Worm (Caenorhabditis elegans): ENCODE results near the gene Y82E9BR.9.

Gene Y82E9BR.9

ce11 chrIII:1399670-1400069, 40.1 kb upstream of the Y82E9BR.9 start, which contains the start of gene pals-16:
TSS of gene pals-16 (plus strand) at chrIII:1399970.
- TF ChIP-seq zip-11 (GFP tag; IDR thresholded peaks at IDR 0.05) (no peak), zip-2 (tag; optimal IDR thresholded peaks at IDR 0.05) (no peak), skn-1 (tag; optimal IDR thresholded peaks at IDR 0.05) (no peak), nhr-11 (tag; optimal IDR thresholded peaks at IDR 0.05) (no peak), daf-8 (GFP tag; IDR thresholded peaks at IDR 0.05) (no peak), pqm-1 (tag; optimal IDR thresholded peaks at IDR 0.05) (no peak), jun-1 (tag; optimal IDR thresholded peaks at IDR 0.05) (no peak), lin-15B (tag; optimal IDR thresholded peaks at IDR 0.05) (no peak), nhr-111 (GFP tag; optimal IDR thresholded peaks at IDR 0.05) (no peak), ceh-44 (GFP tag; IDR thresholded peaks at IDR 0.05) (no peak), ceh-82 (tag; optimal IDR thresholded peaks at IDR 0.05) (no peak), unc-62 (GFP tag; optimal IDR thresholded peaks at IDR 0.05 in 1 of 2) (no peak), unc-62 (tag; optimal IDR thresholded peaks at IDR 0.05) (no peak), unc-130 (GFP tag; optimal IDR thresholded peaks at IDR 0.05) (no peak), nhr-77 (tag; optimal IDR thresholded peaks at IDR 0.05) (no peak)

- TF ChIP-seq mes-2 (tag; optimal IDR thresholded peaks at IDR 0.05; ENCODE audit: poor library complexity, severe bottlenecking) (no peak), pqm-1 (tag; optimal IDR thresholded peaks at IDR 0.05) (peak; percentile 86), unc-130 (GFP tag; optimal IDR thresholded peaks at IDR 0.05) (no peak), lin-13 (GFP tag; optimal IDR thresholded peaks at IDR 0.05) (no peak), T20F7.1 (GFP tag; optimal IDR thresholded peaks at IDR 0.05) (peak; percentile 22), nhr-28 (tag; optimal IDR thresholded peaks at IDR 0.05) (peak; percentile 64), ceh-28 (tag; optimal IDR thresholded peaks at IDR 0.05) (no peak), dmd-6 (GFP tag; IDR thresholded peaks at IDR 0.05) (peak; percentile 48), daf-16 (GFP tag; optimal IDR thresholded peaks at IDR 0.05) (no peak), daf-16 (tag; optimal IDR thresholded peaks at IDR 0.05) (peak; percentile 61)
Measured at ce11 chrIII:1398183-1398582, 38.6 kb upstream of the Y82E9BR.9 start.

ce11 chrIII:1395355-1395754, 35.8 kb upstream of the Y82E9BR.9 start:
- TF ChIP-seq daf-16 (GFP tag; optimal IDR thresholded peaks at IDR 0.05) (no peak), daf-16 (tag; optimal IDR thresholded peaks at IDR 0.05) (peak; percentile 28), pqm-1 (tag; optimal IDR thresholded peaks at IDR 0.05) (peak; percentile 64), hlh-11 (tag; optimal IDR thresholded peaks at IDR 0.05) (peak; percentile 19), nhr-28 (tag; optimal IDR thresholded peaks at IDR 0.05) (peak; percentile 17), saeg-2 (GFP tag; IDR thresholded peaks at IDR 0.05) (no peak), dmd-6 (GFP tag; IDR thresholded peaks at IDR 0.05) (peak; percentile 39; the same call in 1 of the 2 replicates), daf-8 (GFP tag; IDR thresholded peaks at IDR 0.05) (no peak)

- TF ChIP-seq set-16 (GFP tag; IDR thresholded peaks at IDR 0.05) (no peak), lin-1 (GFP tag; IDR thresholded peaks at IDR 0.05) (0 out of 2 replicates have a peak, but pooled peaks have one; percentile 44), hmg-1.1 (GFP tag; IDR thresholded peaks at IDR 0.05) (no peak), dmd-8 (GFP tag; IDR thresholded peaks at IDR 0.05) (no peak), unc-130 (GFP tag; optimal IDR thresholded peaks at IDR 0.05) (no peak), unc-39 (tag; optimal IDR thresholded peaks at IDR 0.05) (no peak), daf-16 (GFP tag; optimal IDR thresholded peaks at IDR 0.05) (no peak), daf-16 (tag; optimal IDR thresholded peaks at IDR 0.05) (peak; percentile 58), T20F7.1 (GFP tag; optimal IDR thresholded peaks at IDR 0.05) (peak; percentile 4), php-3 (GFP tag; IDR thresholded peaks at IDR 0.05) (peak; percentile 18; the same call in 1 of the 2 replicates), nhr-111 (GFP tag; optimal IDR thresholded peaks at IDR 0.05) (no peak), R02D3.7 (tag; optimal IDR thresholded peaks at IDR 0.05) (no peak), hlh-30 (tag; optimal IDR thresholded peaks at IDR 0.05; ENCODE audit: insufficient read depth) (no peak), snpc-1.2 (GFP tag; IDR thresholded peaks at IDR 0.05) (no peak), ZK337.2 (GFP tag; IDR thresholded peaks at IDR 0.05) (no peak), F10B5.3 (tag; optimal IDR thresholded peaks at IDR 0.05) (no peak), pqm-1 (tag; optimal IDR thresholded peaks at IDR 0.05) (peak; percentile 84), ces-1 (GFP tag; optimal IDR thresholded peaks at IDR 0.05) (no peak), lim-7 (GFP tag; IDR thresholded peaks at IDR 0.05) (no peak), hlh-11 (tag; optimal IDR thresholded peaks at IDR 0.05) (peak; percentile 73), tag-97 (GFP tag; IDR thresholded peaks at IDR 0.05) (no peak), fos-1 (tag; optimal IDR thresholded peaks at IDR 0.05) (no peak), Y105C5A.15 (GFP tag; IDR thresholded peaks at IDR 0.05) (no peak), mdl-1 (tag; optimal IDR thresholded peaks at IDR 0.05) (no peak), F37D6.2 (tag; optimal IDR thresholded peaks at IDR 0.05) (no peak), lin-15B (tag; optimal IDR thresholded peaks at IDR 0.05) (no peak), dpl-1 (GFP tag; optimal IDR thresholded peaks at IDR 0.05) (no peak), ZK546.5 (tag; optimal IDR thresholded peaks at IDR 0.05) (no peak), saeg-2 (GFP tag; IDR thresholded peaks at IDR 0.05) (no peak), nhr-77 (tag; optimal IDR thresholded peaks at IDR 0.05) (peak; percentile 60), nhr-28 (tag; optimal IDR thresholded peaks at IDR 0.05) (peak; percentile 71)
Measured at ce11 chrIII:1392763-1393162, 33.2 kb upstream of the Y82E9BR.9 start.
